Fruit fly (Drosophila melanogaster) whole organism, embryonic: ENCODE measurements around the gene PpD6.

Experiments used
- CG1024 ChIP-seq: fragments of 200-800 bp; sonication (Bioruptor generic); IDR thresholded peaks from 2 replicates; pipeline ENCODE4 v1.3.6; 2022; ENCODE audit warnings: missing biosample characterization, missing genetic modification characterization
- CG10565 ChIP-seq: fragments of 200-800 bp; sonication (Bioruptor generic); optimal IDR thresholded peaks from 3 replicates; lab custom pipeline; 2016; ENCODE audit warnings: missing biosample characterization, mild to moderate bottlenecking, missing genetic modification characterization
- CG10959 ChIP-seq: fragments of 200-800 bp; sonication (Bioruptor generic); IDR thresholded peaks from 2 replicates; pipeline ENCODE4 v1.3.6; 2022; ENCODE audit warnings: missing biosample characterization, missing genetic modification characterization
- CG10979 ChIP-seq: fragments of 200-800 bp; sonication (Bioruptor generic); optimal IDR thresholded peaks from 2 replicates; lab custom pipeline; 2018; ENCODE audit warnings: missing biosample characterization, mild to moderate bottlenecking, missing genetic modification characterization, moderate library complexity
- CG11398 ChIP-seq: fragments of 200-800 bp; sonication (Bioruptor generic); optimal IDR thresholded peaks from 2 replicates; lab custom pipeline; 2016; ENCODE audit warnings: missing biosample characterization, missing genetic modification characterization
- CG12236 ChIP-seq: fragments of 200-800 bp; sonication (Bioruptor generic); optimal IDR thresholded peaks from 2 replicates; lab custom pipeline; 2016; ENCODE audit warnings: missing biosample characterization, missing genetic modification characterization
- CG15601 ChIP-seq: fragments of 200-800 bp; sonication (Bioruptor generic); optimal IDR thresholded peaks from 3 replicates; lab custom pipeline; 2019; ENCODE audit warnings: missing biosample characterization, mild to moderate bottlenecking, missing genetic modification characterization, moderate library complexity
- CG1602 ChIP-seq: fragments of 200-800 bp; sonication (Bioruptor generic); optimal IDR thresholded peaks from 3 replicates; lab custom pipeline; 2016; ENCODE audit warnings: missing biosample characterization, missing genetic modification characterization
- CG16813 ChIP-seq: fragments of 200-800 bp; sonication (Bioruptor generic); IDR thresholded peaks from 3 replicates; pipeline ENCODE4 v1.3.6; 2022; ENCODE audit warnings: missing biosample characterization, missing genetic modification characterization; ENCODE audit not compliant: partially characterized antibody
- CG17802 ChIP-seq: fragments of 200-800 bp; sonication (Bioruptor generic); optimal IDR thresholded peaks from 2 replicates; lab custom pipeline; 2018; ENCODE audit warnings: missing biosample characterization, mild to moderate bottlenecking, missing genetic modification characterization, moderate library complexity
- CG18476 ChIP-seq: fragments of 200-800 bp; sonication (Bioruptor generic); optimal IDR thresholded peaks from 2 replicates; lab custom pipeline; 2016; ENCODE audit warnings: missing biosample characterization, mild to moderate bottlenecking, missing genetic modification characterization
- CG32767 ChIP-seq: fragments of 200-800 bp; sonication (Bioruptor generic); IDR thresholded peaks from 2 replicates; pipeline ENCODE4 v1.3.6; 2022; ENCODE audit warnings: missing biosample characterization, missing genetic modification characterization
- CG3995 ChIP-seq: fragments of 200-800 bp; sonication (Bioruptor generic); optimal IDR thresholded peaks from 3 replicates; lab custom pipeline; 2016; ENCODE audit warnings: missing biosample characterization, missing genetic modification characterization
- CG7357 ChIP-seq: fragments of 200-800 bp; sonication (Bioruptor generic); IDR thresholded peaks from 3 replicates; pipeline ENCODE4 v1.3.6; 2022; ENCODE audit warnings: missing biosample characterization, missing genetic modification characterization
- CG7987 ChIP-seq: fragments of 200-800 bp; sonication (Bioruptor generic); optimal IDR thresholded peaks from 2 replicates; lab custom pipeline; 2018; ENCODE audit warnings: missing biosample characterization, mild to moderate bottlenecking, missing genetic modification characterization, moderate library complexity
- CG8388 ChIP-seq: fragments of 200-800 bp; sonication (Bioruptor generic); optimal IDR thresholded peaks from 2 replicates; lab custom pipeline; 2019; ENCODE audit warnings: missing biosample characterization, mild to moderate bottlenecking, missing genetic modification characterization, moderate library complexity
- CG8944 ChIP-seq: fragments of 200-800 bp; sonication (Bioruptor generic); optimal IDR thresholded peaks from 3 replicates; lab custom pipeline; 2016; ENCODE audit warnings: missing biosample characterization, missing genetic modification characterization
- CG9437 ChIP-seq: fragments of 200-800 bp; sonication (Bioruptor generic); optimal IDR thresholded peaks from 2 replicates; lab custom pipeline; 2018; ENCODE audit warnings: missing biosample characterization, mild to moderate bottlenecking, missing genetic modification characterization
- Dip2 ChIP-seq: fragments of 200-800 bp; sonication (Bioruptor generic); IDR thresholded peaks from 2 replicates; pipeline ENCODE4 v1.3.6; 2022; ENCODE audit warnings: missing biosample characterization, missing genetic modification characterization
- Doc3 ChIP-seq: fragments of 200-800 bp; sonication (Bioruptor generic); IDR thresholded peaks from 3 replicates; pipeline ENCODE4 v1.3.6; 2022; ENCODE audit warnings: missing biosample characterization, missing genetic modification characterization; ENCODE audit not compliant: partially characterized antibody
- Dref ChIP-seq: fragments of 200-800 bp; sonication (Bioruptor generic); IDR thresholded peaks from 2 replicates; pipeline ENCODE4 v1.3.6; 2022; ENCODE audit warnings: missing biosample characterization, missing genetic modification characterization
- Drgx ChIP-seq: fragments of 200-800 bp; sonication (Bioruptor generic); IDR thresholded peaks from 2 replicates; pipeline ENCODE4 v1.3.6; 2022; ENCODE audit warnings: missing biosample characterization, missing genetic modification characterization
- Fer1 ChIP-seq: fragments of 200-800 bp; sonication (Bioruptor generic); optimal IDR thresholded peaks from 2 replicates; lab custom pipeline; 2017; ENCODE audit warnings: missing biosample characterization, mild to moderate bottlenecking, missing genetic modification characterization
- HLH4C ChIP-seq: fragments of 200-800 bp; sonication (Bioruptor generic); IDR thresholded peaks from 3 replicates; pipeline ENCODE4 v1.3.6; 2022; ENCODE audit warnings: missing biosample characterization, missing genetic modification characterization; ENCODE audit not compliant: partially characterized antibody
- Hand ChIP-seq: fragments of 200-800 bp; sonication (Bioruptor generic); optimal IDR thresholded peaks from 2 replicates; lab custom pipeline; 2017; ENCODE audit warnings: mild to moderate bottlenecking, missing biosample characterization, missing genetic modification reagents, missing genetic modification characterization
- Lim3 ChIP-seq: fragments of 200-800 bp; sonication (Bioruptor generic); IDR thresholded peaks from 2 replicates; pipeline ENCODE4 v1.3.6; 2022; ENCODE audit warnings: missing biosample characterization, missing genetic modification characterization
- Mad ChIP-seq: fragments of 200-800 bp; sonication (Bioruptor generic); optimal IDR thresholded peaks from 2 replicates; lab custom pipeline; 2016; ENCODE audit warnings: missing biosample characterization, missing genetic modification characterization
- Nf-YA ChIP-seq: fragments of 200-800 bp; sonication (Bioruptor generic); IDR thresholded peaks from 2 replicates; pipeline ENCODE4 v1.3.6; 2022; ENCODE audit warnings: missing biosample characterization, missing genetic modification characterization
- Sry-β ChIP-seq: fragments of 200-800 bp; sonication (Bioruptor generic); optimal IDR thresholded peaks from 2 replicates; lab custom pipeline; 2018; ENCODE audit warnings: missing biosample characterization, mild to moderate bottlenecking, missing genetic modification characterization, moderate library complexity
- Stat92E ChIP-seq, 3 experiments: fragments of >200 bp in 2 of 3; fragments of 200-800 bp in 1 of 3; sonication (Bioruptor generic) in 1 of 3; optimal IDR thresholded peaks; 2 replicates each; lab custom pipeline; 2017 to 2019; ENCODE audit warnings: missing biosample characterization in 3 of 3, missing genetic modification characterization in 3 of 3, mild to moderate bottlenecking in 1 of 3, moderate library complexity in 1 of 3
- ash1 ChIP-seq: fragments of 200-800 bp; sonication (Bioruptor generic); optimal IDR thresholded peaks from 2 replicates; lab custom pipeline; 2018; ENCODE audit warnings: missing biosample characterization, mild to moderate bottlenecking, missing genetic modification characterization
- br ChIP-seq: fragments of >200 bp; optimal IDR thresholded peaks from 2 replicates; lab custom pipeline; 2017
- chm ChIP-seq: fragments of 200-800 bp; sonication (Bioruptor generic); IDR thresholded peaks from 2 replicates; pipeline ENCODE4 v1.3.6; 2022; ENCODE audit warnings: missing biosample characterization, missing genetic modification characterization
- chn ChIP-seq: fragments of 200-800 bp; sonication (Bioruptor generic); optimal IDR thresholded peaks from 2 replicates; lab custom pipeline; 2016; ENCODE audit warnings: missing biosample characterization, missing genetic modification characterization
- danr ChIP-seq: fragments of 200-800 bp; sonication (Bioruptor generic); IDR thresholded peaks from 2 replicates; pipeline ENCODE4 v1.3.6; 2022; ENCODE audit warnings: missing biosample characterization, missing genetic modification characterization
- dati ChIP-seq: fragments of 200-800 bp; sonication (Bioruptor generic); IDR thresholded peaks from 2 replicates; pipeline ENCODE4 v1.3.6; 2022; ENCODE audit warnings: missing biosample characterization, missing genetic modification characterization
- ems ChIP-seq: fragments of 200-800 bp; sonication (Bioruptor generic); optimal IDR thresholded peaks from 3 replicates; lab custom pipeline; 2016; ENCODE audit warnings: missing biosample characterization, missing genetic modification characterization
- ewg ChIP-seq: fragments of 200-800 bp; sonication (Bioruptor generic); optimal IDR thresholded peaks from 3 replicates; lab custom pipeline; 2017; ENCODE audit warnings: mild to moderate bottlenecking, missing biosample characterization, missing genetic modification reagents, missing genetic modification characterization
- fd64A ChIP-seq: fragments of 200-800 bp; sonication (Bioruptor generic); optimal IDR thresholded peaks from 3 replicates; lab custom pipeline; 2018; ENCODE audit warnings: missing biosample characterization, mild to moderate bottlenecking, missing genetic modification characterization
- fru ChIP-seq: fragments of >200 bp; optimal IDR thresholded peaks from 2 replicates; lab custom pipeline; 2017
- gfzf ChIP-seq: fragments of 200-800 bp; sonication (Bioruptor generic); optimal IDR thresholded peaks from 2 replicates; lab custom pipeline; 2016; ENCODE audit warnings: missing biosample characterization, mild to moderate bottlenecking, missing genetic modification characterization, moderate library complexity
- phol ChIP-seq: fragments of 200-800 bp; sonication (Bioruptor generic); optimal IDR thresholded peaks from 3 replicates; lab custom pipeline; 2018; ENCODE audit warnings: missing biosample characterization, mild to moderate bottlenecking, missing genetic modification characterization, moderate library complexity
- scrt ChIP-seq: fragments of 200-800 bp; sonication (Bioruptor generic); optimal IDR thresholded peaks from 2 replicates; lab custom pipeline; 2018; ENCODE audit warnings: missing biosample characterization, mild to moderate bottlenecking, missing genetic modification characterization, moderate library complexity
- sens ChIP-seq: fragments of 200-800 bp; sonication (Bioruptor generic); peaks from one replicate; lab custom pipeline; 2016; ENCODE audit warnings: missing biosample characterization, missing genetic modification characterization
- slp2 ChIP-seq: fragments of 200-800 bp; sonication (Bioruptor generic); optimal IDR thresholded peaks from 2 replicates; lab custom pipeline; 2016; ENCODE audit warnings: missing biosample characterization, missing genetic modification characterization
- tll ChIP-seq, 2 experiments: fragments of 200-800 bp in 1 of 2; fragments of >200 bp in 1 of 2; sonication (Bioruptor generic) in 1 of 2; optimal IDR thresholded peaks; 2 replicates each; lab custom pipeline; 2017 to 2019; ENCODE audit warnings: missing biosample characterization in 2 of 2, missing genetic modification characterization in 2 of 2, mild to moderate bottlenecking in 1 of 2, moderate library complexity in 1 of 2
- twi ChIP-seq: fragments of 200-800 bp; optimal IDR thresholded peaks from 2 replicates; lab custom pipeline; 2019; ENCODE audit warnings: missing biosample characterization, mild to moderate bottlenecking, missing genetic modification characterization, moderate library complexity
- usp ChIP-seq: fragments of >200 bp; optimal IDR thresholded peaks from 2 replicates; lab custom pipeline; 2017; ENCODE audit warnings: missing biosample characterization, missing genetic modification characterization
- vnd ChIP-seq: fragments of 200-800 bp; sonication (Bioruptor generic); IDR thresholded peaks from 3 replicates; pipeline ENCODE4 v1.3.6; 2022; ENCODE audit warnings: missing biosample characterization, missing genetic modification characterization; ENCODE audit not compliant: partially characterized antibody
- vvl ChIP-seq: fragments of 200-800 bp; sonication (Bioruptor generic); IDR thresholded peaks from 2 replicates; pipeline ENCODE4 v1.3.6; 2022; ENCODE audit warnings: missing biosample characterization, missing genetic modification characterization

The PpD6 gene

dm6 chr2L:3121325-3121724 is 11.9 kb downstream of the PpD6 start (continued):
- TF ChIP-seq CG32767 (GFP tag; lab: Robert Waterston, UW) (no peak), ash1 (GFP tag; lab: Kevin White, UChicago) (no peak), tll (GFP tag; optimal IDR thresholded peaks at IDR 0.05; lab: Kevin White, UChicago) (no peak), Dref (GFP tag; lab: Robert Waterston, UW) (no peak), usp (no peak), CG10959 (GFP tag; lab: Robert Waterston, UW) (no peak), chm (GFP tag; lab: Robert Waterston, UW) (no peak)

- no peak for TF ChIP-seq CG3995 (GFP tag; lab: Kevin White, UChicago)
- TF ChIP-seq fru: no peak
- no peak for TF ChIP-seq Doc3 (GFP tag; lab: Robert Waterston, UW)
- TF ChIP-seq chm (GFP tag; lab: Robert Waterston, UW): no peak
- no peak for TF ChIP-seq twi (tag; lab: Kevin White, UChicago)
- no peak for TF ChIP-seq CG18476 (GFP tag; lab: Kevin White, UChicago)
- no peak for TF ChIP-seq CG17802 (tag; lab: Kevin White, UChicago)
- TF ChIP-seq danr (GFP tag; lab: Robert Waterston, UW): no peak
- no peak for TF ChIP-seq ems
- no peak for TF ChIP-seq Dref (GFP tag; lab: Robert Waterston, UW)
- no peak for TF ChIP-seq CG10979 (tag; lab: Kevin White, UChicago)
- TF ChIP-seq CG7987 (GFP tag; lab: Kevin White, UChicago): peak; percentile 51
- no peak for TF ChIP-seq Drgx (GFP tag; lab: Robert Waterston, UW)
- no peak for TF ChIP-seq slp2 (GFP tag; lab: Kevin White, UChicago)
- no peak for TF ChIP-seq Sry-β
- no peak for TF ChIP-seq CG12236
- TF ChIP-seq Mad: no peak
- TF ChIP-seq CG7357 (GFP tag; lab: Robert Waterston, UW): no peak
- TF ChIP-seq vvl (GFP tag; lab: Robert Waterston, UW): no peak
- no peak for TF ChIP-seq HLH4C (GFP tag; lab: Robert Waterston, UW)
- TF ChIP-seq vnd (GFP tag; lab: Robert Waterston, UW): no peak
- TF ChIP-seq CG16813 (GFP tag; lab: Robert Waterston, UW): no peak
- TF ChIP-seq CG1024 (GFP tag; lab: Robert Waterston, UW): no peak
- TF ChIP-seq fd64A: no peak
- no peak for TF ChIP-seq CG1602 (GFP tag; lab: Kevin White, UChicago)
- TF ChIP-seq Nf-YA (GFP tag; lab: Robert Waterston, UW): no peak
- no peak for TF ChIP-seq dati (GFP tag; lab: Robert Waterston, UW)
- no peak for TF ChIP-seq CG10565 (GFP tag; lab: Kevin White, UChicago)
- no peak for TF ChIP-seq CG9437
- no peak for TF ChIP-seq phol (tag; lab: Kevin White, UChicago)
- no peak for TF ChIP-seq Stat92E (GFP tag; optimal IDR thresholded peaks at IDR 0.05; lab: Kevin White, UChicago)
- TF ChIP-seq Dip2 (GFP tag; lab: Robert Waterston, UW): no peak
- no peak for TF ChIP-seq br
- TF ChIP-seq chn: no peak
- no peak for TF ChIP-seq gfzf (GFP tag; lab: Kevin White, UChicago)
- TF ChIP-seq Lim3: no peak
- TF ChIP-seq ewg: no peak
- TF ChIP-seq CG11398 (GFP tag; lab: Kevin White, UChicago): no peak
- no peak for TF ChIP-seq CG8388
- TF ChIP-seq scrt (GFP tag; lab: Kevin White, UChicago): no peak
- no peak for TF ChIP-seq usp
- peak; percentile 20 for TF ChIP-seq Hand (GFP tag; lab: Kevin White, UChicago)
- no peak for TF ChIP-seq CG8944 (GFP tag; lab: Kevin White, UChicago)
- peak; percentile 76 for TF ChIP-seq sens
- TF ChIP-seq Fer1: peak; percentile 32
- TF ChIP-seq CG15601 (tag; lab: Kevin White, UChicago): no peak
Observed at dm6 chr2L:3121745-3122144, 12.3 kb downstream of the PpD6 start.
